Fruit fly (Drosophila melanogaster) whole organism, embryonic: Measurements from ENCODE around the gene His3.3B.

Source experiments
- Atf6 ChIP-seq: fragments of 200-800 bp; sonication (Bioruptor generic); IDR thresholded peaks from 2 replicates; pipeline ENCODE4 v1.3.6; 2022; ENCODE audit warnings: missing biosample characterization, missing genetic modification characterization
- B-H2 ChIP-seq: fragments of 200-800 bp; sonication (Bioruptor generic); optimal IDR thresholded peaks from 2 replicates; lab custom pipeline; 2018; ENCODE audit warnings: missing biosample characterization, mild to moderate bottlenecking, missing genetic modification characterization
- Bgb ChIP-seq: fragments of 200-800 bp; sonication (Bioruptor generic); IDR thresholded peaks from 2 replicates; pipeline ENCODE4 v1.3.6; 2022; ENCODE audit warnings: missing biosample characterization, missing genetic modification characterization; ENCODE audit not compliant: partially characterized antibody
- BtbVII ChIP-seq: fragments of 200-800 bp; sonication (Bioruptor generic); optimal IDR thresholded peaks from 3 replicates; lab custom pipeline; 2017; ENCODE audit warnings: missing biosample characterization, mild to moderate bottlenecking, missing genetic modification characterization
- C15 ChIP-seq: fragments of 200-800 bp; sonication (Bioruptor generic); IDR thresholded peaks from 3 replicates; pipeline ENCODE4 v1.3.6; 2022; ENCODE audit warnings: missing biosample characterization, missing genetic modification characterization
- CG1024 ChIP-seq: fragments of 200-800 bp; sonication (Bioruptor generic); IDR thresholded peaks from 2 replicates; pipeline ENCODE4 v1.3.6; 2022; ENCODE audit warnings: missing biosample characterization, missing genetic modification characterization
- CG13296 ChIP-seq: fragments of 200-800 bp; sonication (Bioruptor generic); optimal IDR thresholded peaks from 3 replicates; lab custom pipeline; 2018; ENCODE audit warnings: missing biosample characterization, mild to moderate bottlenecking, missing genetic modification characterization
- CG15269 ChIP-seq: fragments of 200-800 bp; sonication (Bioruptor generic); optimal IDR thresholded peaks from 2 replicates; lab custom pipeline; 2018; ENCODE audit warnings: missing biosample characterization, mild to moderate bottlenecking, missing genetic modification characterization, moderate library complexity
- CG1647 ChIP-seq: fragments of 200-800 bp; sonication (Bioruptor generic); optimal IDR thresholded peaks from 3 replicates; lab custom pipeline; 2016; ENCODE audit warnings: missing biosample characterization, missing genetic modification characterization
- CG17186 ChIP-seq: fragments of 200-800 bp; sonication (Bioruptor generic); optimal IDR thresholded peaks from 3 replicates; lab custom pipeline; 2017; ENCODE audit warnings: missing biosample characterization, missing genetic modification reagents, missing genetic modification characterization
- CG3065 ChIP-seq: fragments of 200-800 bp; sonication (Bioruptor generic); optimal IDR thresholded peaks from 2 replicates; lab custom pipeline; 2016; ENCODE audit warnings: missing biosample characterization, missing genetic modification characterization
- CG31441 ChIP-seq: fragments of 200-800 bp; sonication (Bioruptor generic); IDR thresholded peaks from 2 replicates; pipeline ENCODE4 v1.3.6; 2022; ENCODE audit warnings: missing biosample characterization, missing genetic modification characterization
- CG3163 ChIP-seq: fragments of 200-800 bp; sonication (Bioruptor generic); optimal IDR thresholded peaks from 3 replicates; lab custom pipeline; 2016; ENCODE audit warnings: missing biosample characterization, missing genetic modification characterization
- CG3995 ChIP-seq: fragments of 200-800 bp; sonication (Bioruptor generic); optimal IDR thresholded peaks from 3 replicates; lab custom pipeline; 2016; ENCODE audit warnings: missing biosample characterization, missing genetic modification characterization
- CG8765 ChIP-seq: fragments of 200-800 bp; sonication (Bioruptor generic); IDR thresholded peaks from 2 replicates; pipeline ENCODE4 v1.3.6; 2022; ENCODE audit warnings: missing biosample characterization, missing genetic modification characterization
- CG8924 ChIP-seq: fragments of 200-800 bp; optimal IDR thresholded peaks from 3 replicates; lab custom pipeline; 2019; ENCODE audit warnings: missing biosample characterization, mild to moderate bottlenecking, missing genetic modification characterization, moderate library complexity
- CG8944 ChIP-seq: fragments of 200-800 bp; sonication (Bioruptor generic); optimal IDR thresholded peaks from 3 replicates; lab custom pipeline; 2016; ENCODE audit warnings: missing biosample characterization, missing genetic modification characterization
- CG9817 ChIP-seq: fragments of 200-800 bp; sonication (Bioruptor generic); optimal IDR thresholded peaks from 2 replicates; lab custom pipeline; 2018; ENCODE audit warnings: missing biosample characterization, mild to moderate bottlenecking, missing genetic modification characterization, moderate library complexity
- CkIIα-i1 ChIP-seq: fragments of 200-800 bp; sonication (Bioruptor generic); IDR thresholded peaks from 2 replicates; pipeline ENCODE4 v1.3.6; 2022; ENCODE audit warnings: missing biosample characterization, missing genetic modification characterization
- D19A ChIP-seq: fragments of 200-800 bp; optimal IDR thresholded peaks from 3 replicates; lab custom pipeline; 2019; ENCODE audit warnings: missing biosample characterization, mild to moderate bottlenecking, missing genetic modification characterization, moderate library complexity
- Doc3 ChIP-seq: fragments of 200-800 bp; sonication (Bioruptor generic); IDR thresholded peaks from 3 replicates; pipeline ENCODE4 v1.3.6; 2022; ENCODE audit warnings: missing biosample characterization, missing genetic modification characterization; ENCODE audit not compliant: partially characterized antibody
- Fer3 ChIP-seq: fragments of 200-800 bp; sonication (Bioruptor generic); optimal IDR thresholded peaks from 2 replicates; lab custom pipeline; 2018; ENCODE audit warnings: missing biosample characterization, mild to moderate bottlenecking, missing genetic modification characterization, moderate library complexity
- Gsc ChIP-seq: fragments of 200-800 bp; sonication (Bioruptor generic); IDR thresholded peaks from 2 replicates; pipeline ENCODE4 v1.3.6; 2022; ENCODE audit warnings: missing biosample characterization, missing genetic modification characterization
- HLH54F ChIP-seq: fragments of 200-800 bp; sonication (Bioruptor generic); optimal IDR thresholded peaks from 3 replicates; lab custom pipeline; 2016; ENCODE audit warnings: missing biosample characterization, missing genetic modification characterization
- Hmr ChIP-seq: fragments of 200-800 bp; sonication (Bioruptor generic); optimal IDR thresholded peaks from 3 replicates; lab custom pipeline; 2017; ENCODE audit warnings: mild to moderate bottlenecking, missing biosample characterization, missing genetic modification reagents, missing genetic modification characterization
- Hr3 ChIP-seq: fragments of 200-800 bp; sonication (Bioruptor generic); optimal IDR thresholded peaks from 3 replicates; lab custom pipeline; 2016; ENCODE audit warnings: missing biosample characterization, missing genetic modification characterization
- Hr39 ChIP-seq: fragments of >200 bp; optimal IDR thresholded peaks from 2 replicates; lab custom pipeline; 2017
- Hr78 ChIP-seq, 2 experiments: fragments of 200-800 bp in 1 of 2; fragments of >200 bp in 1 of 2; sonication (Bioruptor generic) in 1 of 2; optimal IDR thresholded peaks; 2 replicates each; lab custom pipeline; 2017 to 2019; ENCODE audit warnings: missing biosample characterization in 2 of 2, missing genetic modification characterization in 2 of 2, mild to moderate bottlenecking in 1 of 2, moderate library complexity in 1 of 2
- Meics ChIP-seq: fragments of 200-800 bp; sonication (Bioruptor generic); optimal IDR thresholded peaks from 2 replicates; lab custom pipeline; 2017; ENCODE audit warnings: missing biosample characterization, mild to moderate bottlenecking, missing genetic modification characterization
- NC2α ChIP-seq: fragments of 200-800 bp; sonication (Bioruptor generic); optimal IDR thresholded peaks from 2 replicates; lab custom pipeline; 2016; ENCODE audit warnings: missing biosample characterization, missing genetic modification characterization
- Nf-YC ChIP-seq: fragments of 200-800 bp; optimal IDR thresholded peaks from 3 replicates; lab custom pipeline; 2019; ENCODE audit warnings: missing biosample characterization, mild to moderate bottlenecking, missing genetic modification characterization, moderate library complexity
- Optix ChIP-seq: fragments of 200-800 bp; sonication (Bioruptor generic); IDR thresholded peaks from 3 replicates; pipeline ENCODE4 v1.3.6; 2022; ENCODE audit warnings: missing biosample characterization, missing genetic modification characterization
- Six4 ChIP-seq: fragments of 200-800 bp; sonication (Bioruptor generic); optimal IDR thresholded peaks from 2 replicates; lab custom pipeline; 2016; ENCODE audit warnings: missing biosample characterization, missing genetic modification characterization
- Trl ChIP-seq, 3 experiments: fragments of >200 bp in 2 of 3; fragments of 200-800 bp in 1 of 3; sonication (Bioruptor generic) in 1 of 3; optimal IDR thresholded peaks; 2 replicates in 1 of 3; 3 replicates in 2 of 3; lab custom pipeline; 2016 to 2017; ENCODE audit warnings: missing biosample characterization in 1 of 3, missing genetic modification characterization in 1 of 3
- bsh ChIP-seq, 2 experiments: fragments of 200-800 bp; sonication (Bioruptor generic); optimal IDR thresholded peaks; 2 replicates each; lab custom pipeline; 2017 to 2018; ENCODE audit warnings: mild to moderate bottlenecking in 2 of 2, missing biosample characterization in 2 of 2, missing genetic modification characterization in 2 of 2, moderate library complexity in 1 of 2
- chif ChIP-seq, 2 experiments: fragments of 200-800 bp; sonication (Bioruptor generic); optimal IDR thresholded peaks; 3 replicates each; lab custom pipeline; 2016; ENCODE audit warnings: missing biosample characterization in 2 of 2, missing genetic modification characterization in 2 of 2
- eve ChIP-seq, 2 experiments: fragments of >200 bp; optimal IDR thresholded peaks; 2 replicates each; lab custom pipeline; 2017; ENCODE audit warnings: missing biosample characterization in 2 of 2, missing genetic modification characterization in 2 of 2
- grn ChIP-seq: fragments of 200-800 bp; sonication (Bioruptor generic); optimal IDR thresholded peaks from 3 replicates; lab custom pipeline; 2017; ENCODE audit warnings: missing biosample characterization, missing genetic modification characterization
- inv ChIP-seq: fragments of 200-800 bp; sonication (Bioruptor generic); IDR thresholded peaks from 2 replicates; pipeline ENCODE4 v1.3.6; 2022; ENCODE audit warnings: missing biosample characterization, missing genetic modification characterization; ENCODE audit not compliant: partially characterized antibody
- jumu ChIP-seq: fragments of 200-800 bp; sonication (Bioruptor generic); optimal IDR thresholded peaks from 3 replicates; lab custom pipeline; 2016; ENCODE audit warnings: missing biosample characterization, missing genetic modification characterization
- ken ChIP-seq: fragments of 200-800 bp; sonication (Bioruptor generic); IDR thresholded peaks from 3 replicates; pipeline ENCODE4 v1.3.6; 2022; ENCODE audit warnings: missing biosample characterization, missing genetic modification characterization
- lab ChIP-seq: fragments of 200-800 bp; sonication (Bioruptor generic); optimal IDR thresholded peaks from 3 replicates; lab custom pipeline; 2017; ENCODE audit warnings: missing biosample characterization, missing genetic modification characterization, mild to moderate bottlenecking, moderate library complexity, missing genetic modification reagents
- pzg ChIP-seq: fragments of 200-800 bp; sonication (Bioruptor generic); optimal IDR thresholded peaks from 3 replicates; lab custom pipeline; 2018; ENCODE audit warnings: missing biosample characterization, mild to moderate bottlenecking, missing genetic modification characterization, moderate library complexity
- slp2 ChIP-seq: fragments of 200-800 bp; sonication (Bioruptor generic); optimal IDR thresholded peaks from 2 replicates; lab custom pipeline; 2016; ENCODE audit warnings: missing biosample characterization, missing genetic modification characterization
- so ChIP-seq: fragments of 200-800 bp; sonication (Bioruptor generic); IDR thresholded peaks from 3 replicates; pipeline ENCODE4 v1.3.6; 2022; ENCODE audit warnings: missing biosample characterization, missing genetic modification characterization
- toy ChIP-seq: fragments of 200-800 bp; sonication (Bioruptor generic); IDR thresholded peaks from 2 replicates; pipeline ENCODE4 v1.3.6; 2022; ENCODE audit warnings: missing biosample characterization, missing genetic modification characterization
- trem ChIP-seq: fragments of 200-800 bp; optimal IDR thresholded peaks from 3 replicates; lab custom pipeline; 2019; ENCODE audit warnings: missing biosample characterization, mild to moderate bottlenecking, missing genetic modification characterization, moderate library complexity
- tx ChIP-seq: fragments of 200-800 bp; sonication (Bioruptor generic); optimal IDR thresholded peaks from 2 replicates; lab custom pipeline; 2016; ENCODE audit warnings: missing biosample characterization, missing genetic modification characterization
- usp ChIP-seq: fragments of >200 bp; optimal IDR thresholded peaks from 2 replicates; lab custom pipeline; 2017; ENCODE audit warnings: missing biosample characterization, missing genetic modification characterization

Gene His3.3B

DNA sequence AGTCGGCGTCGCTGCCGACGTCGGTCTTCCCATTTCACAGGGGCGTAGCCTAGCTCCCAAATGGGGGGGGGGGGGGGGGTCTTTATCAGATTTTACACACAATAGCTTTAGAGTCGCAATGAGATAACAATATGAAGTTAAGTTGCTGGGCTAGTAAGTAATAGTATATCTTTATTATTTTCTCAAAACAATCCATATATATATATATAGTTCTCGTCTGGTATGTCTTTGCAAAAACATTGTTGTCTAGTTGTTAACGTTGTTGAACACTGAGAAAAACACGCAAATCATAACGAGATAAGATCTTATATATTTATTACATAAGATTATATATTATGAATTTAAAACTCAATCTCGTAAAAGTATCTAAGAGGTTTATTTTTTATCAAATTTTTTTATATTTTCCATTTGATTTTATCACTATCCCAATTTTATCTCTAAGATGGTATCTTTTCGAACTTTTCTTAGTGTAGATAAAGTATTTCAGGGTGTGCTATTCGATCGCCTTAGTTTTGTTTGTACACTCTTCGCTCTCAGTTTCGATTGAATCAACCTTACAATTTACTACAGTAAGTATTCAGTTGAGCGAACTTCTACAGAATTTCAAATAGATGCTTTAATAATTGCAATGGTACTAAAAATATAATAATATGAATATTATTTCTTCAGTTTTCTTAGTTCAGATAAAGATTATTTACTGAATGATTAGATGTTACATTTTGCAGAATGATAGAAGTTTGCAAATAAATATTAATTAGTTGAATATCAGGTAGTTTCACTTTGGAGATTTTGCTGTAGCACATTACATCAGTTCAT is 45.6 kb upstream of the His3.3B start (continued):
- TF ChIP-seq Atf6 (GFP tag; lab: Robert Waterston, UW) (peak; percentile 88), C15 (peak; percentile 70), Hr3 (peak; percentile 52), BtbVII (GFP tag; lab: Kevin White, UChicago) (peak; percentile 80), CG8944 (GFP tag; lab: Kevin White, UChicago) (no peak), Bgb (GFP tag; lab: Robert Waterston, UW) (no peak), Doc3 (GFP tag; lab: Robert Waterston, UW) (no peak), Gsc (GFP tag; lab: Robert Waterston, UW) (no peak), Hr78 (GFP tag; optimal IDR thresholded peaks at IDR 0.05; lab: Kevin White, UChicago) (no peak), usp (GFP tag; lab: Kevin White, UChicago) (no peak), CG3995 (GFP tag; lab: Kevin White, UChicago) (no peak), CkIIα-i1 (peak; percentile 54; the same call in 1 of the 2 replicates), jumu (no peak), pzg (peak; percentile 13), Six4 (GFP tag; lab: Kevin White, UChicago) (no peak), toy (GFP tag; lab: Robert Waterston, UW) (peak; percentile 66), chif (GFP tag; optimal IDR thresholded peaks at IDR 0.05; lab: Kevin White, UChicago) (peak in 1 of 2 experiments; percentile 8), Hr39 (no peak), trem (peak; percentile 24), Hmr (peak; percentile 90), CG15269 (tag; lab: Kevin White, UChicago) (peak; percentile 84), Nf-YC (tag; lab: Kevin White, UChicago) (peak; percentile 56), eve (GFP tag; optimal IDR thresholded peaks at IDR 0.05; lab: Kevin White, UChicago) (no peak), D19A (tag; lab: Kevin White, UChicago) (peak; percentile 70), slp2 (GFP tag; lab: Kevin White, UChicago) (no peak), Fer3 (tag; lab: Kevin White, UChicago) (peak; percentile 87), CG1647 (GFP tag; lab: Kevin White, UChicago) (no peak), CG8765 (GFP tag; lab: Robert Waterston, UW) (peak; percentile 56; the same call in 1 of the 2 replicates), CG3065 (GFP tag; lab: Kevin White, UChicago) (no peak), inv (GFP tag; lab: Robert Waterston, UW) (no peak), NC2α (GFP tag; lab: Kevin White, UChicago) (no peak), Optix (peak; percentile 45; the same call in 1 of the 3 replicates), grn (GFP tag; lab: Kevin White, UChicago) (peak; percentile 57), CG9817 (tag; lab: Kevin White, UChicago) (peak; percentile 81), CG17186 (GFP tag; lab: Kevin White, UChicago) (no peak), CG3163 (no peak), so (GFP tag; lab: Robert Waterston, UW) (0 out of 3 replicates have a peak, but pooled peaks have one; percentile 49), lab (GFP tag; lab: Kevin White, UChicago) (peak; percentile 95), HLH54F (GFP tag; lab: Kevin White, UChicago) (peak; percentile 21), Meics (GFP tag; lab: Kevin White, UChicago) (peak; percentile 93), CG31441 (GFP tag; lab: Robert Waterston, UW) (peak; percentile 67), bsh (GFP tag; optimal IDR thresholded peaks at IDR 0.05; lab: Kevin White, UChicago) (peak in 1 of 2 experiments; percentile 39), CG1024 (GFP tag; lab: Robert Waterston, UW) (no peak), B-H2 (GFP tag; lab: Kevin White, UChicago) (peak; percentile 83), tx (GFP tag; lab: Kevin White, UChicago) (no peak), CG8924 (tag; lab: Kevin White, UChicago) (peak; percentile 84), CG13296 (GFP tag; lab: Kevin White, UChicago) (peak; percentile 64), ken (GFP tag; lab: Robert Waterston, UW) (peak; percentile 82), Trl (optimal IDR thresholded peaks at IDR 0.05; lab: Kevin White, UChicago) (peak in 1 of 2 experiments; percentile 9), Trl (GFP tag; optimal IDR thresholded peaks at IDR 0.05; lab: Kevin White, UChicago) (no peak)
